Fruit fly (Drosophila melanogaster) whole organism, prepupa: ENCODE measurements around the gene CG31406.

Experiments used
- CG6163 ChIP-seq: fragments of 200-800 bp; sonication (Bioruptor generic); IDR thresholded peaks from 3 replicates; pipeline ENCODE4 v1.3.6; 2022; ENCODE audit warnings: missing biosample characterization, missing genetic modification characterization
- Eip93F ChIP-seq: fragments of 200-800 bp; sonication (Bioruptor generic); optimal IDR thresholded peaks from 2 replicates; lab custom pipeline; 2016; ENCODE audit warnings: missing biosample characterization, mild to moderate bottlenecking, missing genetic modification characterization

- TF ChIP-seq Eip93F: peak; percentile 43
- TF ChIP-seq CG6163 (GFP tag; lab: Robert Waterston, UW): no peak
Observed at dm6 chr3R:10388128-10389026, 39.8 kb downstream of the CG31406 start, which contains the start of gene cwo.
